Worm (Caenorhabditis elegans): Measurements from ENCODE around the gene tbc-13.

- TF ChIP-seq nhr-237 (tag; optimal IDR thresholded peaks at IDR 0.05) (no peak), cnd-1 (tag; optimal IDR thresholded peaks at IDR 0.05) (no peak), nhr-28 (tag; optimal IDR thresholded peaks at IDR 0.05) (no peak), unc-62 (GFP tag; optimal IDR thresholded peaks at IDR 0.05) (no peak), ham-2 (GFP tag; optimal IDR thresholded peaks at IDR 0.05) (no peak), nhr-76 (tag; optimal IDR thresholded peaks at IDR 0.05) (no peak), mep-1 (tag; optimal IDR thresholded peaks at IDR 0.05) (no peak), sem-2 (GFP tag; optimal IDR thresholded peaks at IDR 0.05) (no peak), unc-39 (tag; optimal IDR thresholded peaks at IDR 0.05) (no peak), ztf-11 (tag; optimal IDR thresholded peaks at IDR 0.05) (no peak), nhr-12 (tag; optimal IDR thresholded peaks at IDR 0.05) (no peak)
Measured at ce11 chrX:12479027-12479426, 5.8 kb upstream of the tbc-13 start.

Data from whole organism, mixed stage, embryonic.